Worm (Caenorhabditis elegans) whole organism, late embryonic: ENCODE results near the gene T12C9.7.

Experiments used
- C08G9.2 ChIP-seq: sonication (generic microtip); optimal IDR thresholded peaks from 2 replicates; lab custom pipeline; 2016; ENCODE audit warnings: mild to moderate bottlenecking, missing genetic modification characterization, moderate library complexity, missing compliant biosample characterization
- ahr-1 ChIP-seq: sonication (generic microtip); optimal IDR thresholded peaks from 2 replicates; lab custom pipeline; 2016; ENCODE audit warnings: missing genetic modification characterization, missing compliant biosample characterization
- ama-1 ChIP-seq: fragments of 150-350 bp; optimal IDR thresholded peaks from 2 replicates; lab custom pipeline; 2014
- ceh-18 ChIP-seq: sonication (generic microtip); optimal IDR thresholded peaks from 2 replicates; lab custom pipeline; 2016; ENCODE audit warnings: missing genetic modification characterization, missing compliant biosample characterization
- ceh-19 ChIP-seq: fragments of 200-800 bp; sonication (Bioruptor generic); optimal IDR thresholded peaks from 2 replicates; lab custom pipeline; 2018; ENCODE audit warnings: mild to moderate bottlenecking, missing genetic modification characterization, missing compliant biosample characterization
- ceh-24 ChIP-seq: sonication (generic microtip); optimal IDR thresholded peaks from 2 replicates; lab custom pipeline; 2016; ENCODE audit warnings: mild to moderate bottlenecking, missing genetic modification characterization, missing compliant biosample characterization
- ceh-31 ChIP-seq: sonication (generic microtip); optimal IDR thresholded peaks from 2 replicates; lab custom pipeline; 2016; ENCODE audit warnings: missing genetic modification characterization, missing compliant biosample characterization
- ceh-48 ChIP-seq: sonication (generic microtip); optimal IDR thresholded peaks from 2 replicates; lab custom pipeline; 2016; ENCODE audit warnings: missing genetic modification characterization, inconsistent platforms, missing compliant biosample characterization
- che-1 ChIP-seq: sonication (generic microtip); optimal IDR thresholded peaks from 2 replicates; lab custom pipeline; 2016; ENCODE audit warnings: mild to moderate bottlenecking, missing genetic modification characterization, missing compliant biosample characterization
- dmd-4 ChIP-seq: sonication (generic microtip); optimal IDR thresholded peaks from 2 replicates; lab custom pipeline; 2016; ENCODE audit warnings: borderline replicate concordance, missing genetic modification characterization, missing compliant biosample characterization
- fkh-10 ChIP-seq: fragments of 150-350 bp; optimal IDR thresholded peaks from 2 replicates; lab custom pipeline; 2014; ENCODE audit warnings: missing biosample characterization, missing genetic modification reagents, missing genetic modification characterization
- fkh-6 ChIP-seq: sonication (generic microtip); optimal IDR thresholded peaks from 2 replicates; lab custom pipeline; 2016; ENCODE audit warnings: missing genetic modification characterization, missing compliant biosample characterization
- hlh-13 ChIP-seq: fragments of 200-800 bp; sonication (Bioruptor generic); optimal IDR thresholded peaks from 2 replicates; lab custom pipeline; 2018; ENCODE audit warnings: mild to moderate bottlenecking, missing genetic modification characterization, missing compliant biosample characterization
- hlh-15 ChIP-seq: sonication (generic microtip); optimal IDR thresholded peaks from 2 replicates; lab custom pipeline; 2016; ENCODE audit warnings: missing genetic modification characterization, missing compliant biosample characterization
- lim-6 ChIP-seq: sonication (generic microtip); optimal IDR thresholded peaks from 2 replicates; lab custom pipeline; 2016; ENCODE audit warnings: missing genetic modification characterization, missing compliant biosample characterization
- mec-3 ChIP-seq: sonication (generic microtip); optimal IDR thresholded peaks from 2 replicates; lab custom pipeline; 2016; ENCODE audit warnings: borderline replicate concordance, missing genetic modification characterization, missing compliant biosample characterization
- nhr-11 ChIP-seq: fragments of 150-350 bp; optimal IDR thresholded peaks from 2 replicates; lab custom pipeline; 2014; ENCODE audit warnings: missing biosample characterization, missing genetic modification characterization
- odd-2 ChIP-seq: sonication (generic microtip); optimal IDR thresholded peaks from 2 replicates; lab custom pipeline; 2017; ENCODE audit warnings: antibody characterized with exemption, mild to moderate bottlenecking, missing genetic modification characterization, missing compliant biosample characterization
- pha-2 ChIP-seq: sonication (generic microtip); optimal IDR thresholded peaks from 2 replicates; lab custom pipeline; 2017; ENCODE audit warnings: mild to moderate bottlenecking, missing genetic modification characterization, missing compliant biosample characterization
- pha-4 ChIP-seq: fragments of 150-350 bp; optimal IDR thresholded peaks from 2 replicates; lab custom pipeline; 2018; ENCODE audit warnings: missing biosample characterization, missing genetic modification reagents, missing genetic modification characterization
- ref-2 ChIP-seq: sonication (generic microtip); optimal IDR thresholded peaks from 2 replicates; lab custom pipeline; 2016; ENCODE audit warnings: missing genetic modification characterization, missing compliant biosample characterization
- rnt-1 ChIP-seq: sonication (generic microtip); optimal IDR thresholded peaks from 2 replicates; lab custom pipeline; 2016; ENCODE audit warnings: missing genetic modification characterization, missing compliant biosample characterization
- sox-2 ChIP-seq: fragments of 200-800 bp; sonication (Bioruptor generic); IDR thresholded peaks from 2 replicates; pipeline ENCODE4 v1.3.6; 2022; ENCODE audit warnings: missing genetic modification reagents, missing genetic modification characterization, missing compliant biosample characterization
- syd-9 ChIP-seq: sonication (generic microtip); optimal IDR thresholded peaks from 2 replicates; lab custom pipeline; 2016; ENCODE audit warnings: mild to moderate bottlenecking, missing genetic modification characterization, moderate library complexity, missing compliant biosample characterization
- tbx-2 ChIP-seq: sonication (generic microtip); optimal IDR thresholded peaks from 2 replicates; lab custom pipeline; 2016; ENCODE audit warnings: missing genetic modification characterization, missing compliant biosample characterization
- tbx-7 ChIP-seq: sonication (generic microtip); optimal IDR thresholded peaks from 2 replicates; lab custom pipeline; 2016; ENCODE audit warnings: missing genotype, missing genetic modification characterization, missing compliant biosample characterization
- unc-3 ChIP-seq, 2 experiments: fragments of 200-800 bp in 1 of 2; sonication (Bioruptor generic) in 1 of 2; sonication (generic microtip) in 1 of 2; conservative IDR thresholded peaks in 1 of 2; optimal IDR thresholded peaks in 1 of 2; 2 replicates each; pipeline versions ENCODE4 v1.3.6 to Lab custom; 2016 to 2022; ENCODE audit warnings: missing compliant biosample characterization in 2 of 2, missing genetic modification characterization in 2 of 2, missing genetic modification reagents in 1 of 2
- unc-86 ChIP-seq: sonication (generic microtip); optimal IDR thresholded peaks from 2 replicates; lab custom pipeline; 2016; ENCODE audit warnings: missing genetic modification characterization, missing compliant biosample characterization
- zip-5 ChIP-seq: sonication (generic microtip); optimal IDR thresholded peaks from 2 replicates; lab custom pipeline; 2016; ENCODE audit warnings: missing genetic modification characterization, missing compliant biosample characterization
- ztf-16 ChIP-seq: sonication (generic microtip); optimal IDR thresholded peaks from 2 replicates; lab custom pipeline; 2017; ENCODE audit warnings: missing genetic modification characterization, missing compliant biosample characterization

The T12C9.7 gene

DNA sequence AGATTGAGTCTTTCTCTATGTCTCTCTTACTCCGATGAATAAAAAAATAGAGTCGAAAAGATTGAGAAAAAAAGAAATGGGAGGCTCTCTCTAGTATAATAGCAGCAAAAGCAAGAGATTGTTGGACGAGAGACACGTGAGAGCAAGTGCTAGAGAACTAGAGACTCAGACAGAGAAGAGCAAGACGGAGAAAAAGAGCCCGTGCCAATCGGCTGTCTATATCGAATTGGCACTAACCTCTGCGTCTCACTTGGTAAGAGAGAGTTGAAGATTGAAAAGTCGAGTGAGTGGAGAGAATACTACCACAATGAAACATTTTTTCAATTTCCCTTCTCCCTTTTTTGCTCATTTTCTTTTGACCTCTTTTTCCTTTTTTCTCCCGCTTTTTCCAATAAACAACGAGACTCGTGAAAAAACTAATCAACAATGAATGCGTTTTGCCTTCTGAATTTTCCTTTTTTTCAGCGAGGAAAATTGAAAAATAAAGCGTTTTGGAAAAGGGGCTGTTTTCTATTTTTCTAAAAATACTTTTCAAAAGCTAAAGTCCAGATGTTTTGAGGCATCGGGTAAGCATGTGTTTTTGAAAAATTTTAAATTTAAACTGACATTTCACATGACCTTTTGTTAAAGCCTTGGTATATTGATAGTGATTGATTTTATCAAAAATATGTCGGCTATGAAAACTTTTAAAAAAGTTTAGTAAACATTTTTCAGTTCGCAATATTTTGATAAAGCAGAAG lies 46.0 kb upstream of the T12C9.7 start (continued):
- no peak for TF ChIP-seq zip-5 (tag; lab: Kevin White, UChicago)

DNA sequence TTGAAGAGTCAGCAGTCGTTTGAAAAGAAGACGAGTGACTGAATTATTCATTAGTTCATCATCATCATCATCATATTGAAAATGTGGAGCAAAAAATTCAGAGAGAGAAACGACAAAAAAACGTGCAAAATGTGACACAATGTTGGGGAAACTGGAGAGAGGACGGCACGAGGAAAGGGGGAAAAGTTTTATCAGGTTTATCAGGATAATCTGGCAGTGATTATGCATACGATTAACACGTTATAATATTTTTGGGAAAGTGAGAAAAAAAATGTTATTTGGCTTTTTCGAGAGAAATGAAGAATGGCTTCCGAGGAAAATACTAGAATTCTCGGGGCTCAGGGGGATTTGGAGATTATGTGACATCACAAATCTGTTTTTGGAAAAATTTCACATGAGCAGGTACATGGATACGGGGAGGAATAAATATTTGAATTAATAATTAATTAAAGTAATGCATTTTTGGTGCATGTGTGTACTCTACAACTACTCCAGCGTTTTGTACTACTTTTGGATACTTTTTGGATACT lies 44.4 kb upstream of the T12C9.7 start, which contains the start of gene camt-1:
Gene camt-1 (minus strand): TSS at position 51 of the 530 bp plus-strand sequence.
- TF ChIP-seq ceh-24 (tag; lab: Kevin White, UChicago) (no peak), ztf-16 (tag; lab: Kevin White, UChicago) (no peak), ref-2 (tag; lab: Kevin White, UChicago) (no peak), hlh-13 (GFP tag; lab: Kevin White, UChicago) (no peak), ahr-1 (no peak), ceh-31 (tag; lab: Kevin White, UChicago) (no peak), ceh-19 (GFP tag; lab: Kevin White, UChicago) (no peak), lim-6 (tag; lab: Kevin White, UChicago) (no peak), unc-86 (no peak), mec-3 (tag; lab: Kevin White, UChicago) (no peak), sox-2 (GFP tag; lab: Robert Waterston, UW) (no peak), ceh-18 (tag; lab: Kevin White, UChicago) (no peak), dmd-4 (no peak)
- TF ChIP-seq, all 69 proteins: peak for 0

DNA sequence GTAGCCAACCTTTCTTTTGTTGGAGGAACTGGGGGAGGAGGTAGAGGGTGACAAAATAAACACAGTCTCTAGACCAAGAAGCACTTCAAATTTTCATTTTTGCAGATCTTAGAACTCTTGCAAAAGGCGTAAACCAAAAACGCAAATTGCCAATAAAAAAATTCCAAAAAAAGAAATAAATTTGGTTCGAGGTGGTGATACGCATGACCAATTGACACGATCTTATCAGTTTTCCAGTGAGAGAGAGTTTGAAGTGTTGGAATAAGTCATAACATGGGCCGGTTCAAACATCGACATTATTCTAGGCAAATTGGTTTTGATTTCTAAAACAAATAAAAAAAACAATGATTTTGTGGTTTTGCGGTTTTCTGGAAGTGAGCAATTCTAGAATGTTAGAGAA lies 35.1 kb upstream of the T12C9.7 start:
- TF ChIP-seq ceh-48 (tag; lab: Kevin White, UChicago) (no peak), C08G9.2 (tag; lab: Kevin White, UChicago) (no peak), nhr-11 (no peak), fkh-10 (GFP tag; lab: Kevin White, UChicago) (no peak), dmd-4 (no peak)

DNA sequence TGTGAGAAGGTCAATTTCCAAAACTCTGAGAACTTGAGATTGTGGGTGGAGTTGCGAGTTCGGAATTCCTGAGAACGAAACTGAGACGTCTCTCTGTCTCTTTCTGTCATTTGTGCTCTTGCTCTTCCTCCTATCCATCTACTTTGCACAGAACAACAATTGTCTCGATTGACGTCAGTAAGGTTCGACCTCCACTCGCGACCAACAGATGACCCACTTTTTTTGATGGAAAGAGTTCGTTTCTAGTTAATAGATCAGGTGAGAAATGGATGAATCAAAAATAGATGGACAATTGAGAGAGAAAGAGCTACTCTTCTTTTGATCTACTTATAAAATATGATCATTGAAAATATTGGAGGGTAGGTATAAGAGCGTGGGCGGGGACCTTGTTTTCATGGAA lies 33.8 kb upstream of the T12C9.7 start:
- no peak for TF ChIP-seq tbx-7 (tag; lab: Kevin White, UChicago)

DNA sequence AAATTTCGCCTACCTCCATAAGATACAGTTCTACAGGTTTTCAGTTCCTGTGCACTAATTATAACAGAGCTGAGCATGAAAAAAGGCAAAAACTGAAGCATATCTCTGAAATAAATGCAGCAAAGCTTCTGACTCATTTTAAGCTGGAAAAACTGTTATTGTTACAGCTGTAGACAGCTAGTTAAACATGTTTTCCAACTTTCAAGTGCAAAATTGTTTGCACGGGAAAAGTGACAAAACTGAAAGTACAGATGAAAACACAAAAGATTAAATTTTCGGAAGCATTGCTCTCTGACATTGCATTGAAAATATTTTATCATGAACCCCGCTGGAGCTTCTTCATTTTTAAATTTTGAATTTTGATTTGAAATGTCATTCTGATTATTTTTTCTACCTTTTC lies 30.0 kb upstream of the T12C9.7 start, which contains the start of gene T05C1.5:
Gene T05C1.5 (minus strand): TSS at position 101 of the 400 bp plus-strand sequence.
- no peak for TF ChIP-seq unc-3 (GFP tag; conservative IDR thresholded peaks at IDR 0.05; lab: Robert Waterston, UW)
- TF ChIP-seq unc-3 (tag; optimal IDR thresholded peaks at IDR 0.05; lab: Kevin White, UChicago), result no peak
- TF ChIP-seq rnt-1 (tag; lab: Kevin White, UChicago), result no peak
- no peak for TF ChIP-seq ref-2 (tag; lab: Kevin White, UChicago)
- no peak for TF ChIP-seq unc-86
- TF ChIP-seq C08G9.2 (tag; lab: Kevin White, UChicago), result no peak
- TF ChIP-seq pha-2 (tag; lab: Kevin White, UChicago), result no peak
- no peak for TF ChIP-seq hlh-15
- TF ChIP-seq fkh-6 (tag; lab: Kevin White, UChicago), result no peak

DNA sequence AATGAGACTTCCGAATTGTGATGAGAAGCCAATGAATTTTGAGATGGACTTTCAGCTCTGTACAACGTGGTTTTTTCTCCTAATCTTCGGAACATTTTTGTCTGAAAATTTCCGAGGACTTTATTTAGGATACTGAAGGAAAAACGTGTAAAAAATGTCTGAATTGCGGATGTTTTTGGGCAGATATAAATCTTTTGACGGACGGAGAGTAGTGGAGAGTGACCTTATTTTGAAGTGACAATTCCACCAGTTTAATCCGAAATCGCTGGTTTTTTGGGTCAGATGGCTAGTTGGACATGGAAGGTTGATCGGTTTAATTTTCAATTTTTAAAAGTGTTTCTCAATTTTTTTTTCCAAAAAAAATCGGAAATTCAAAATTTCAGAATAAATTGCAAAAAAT lies 28.5 kb upstream of the T12C9.7 start, which contains the start of gene T05C1.3:
Gene T05C1.3 (minus strand): TSS at position 101 of the 400 bp plus-strand sequence.
- TF ChIP-seq ceh-48 (tag; lab: Kevin White, UChicago) (no peak), ama-1 (lab: Kevin White, UChicago) (no peak), pha-4 (tag; lab: Kevin White, UChicago) (no peak), syd-9 (tag; lab: Kevin White, UChicago) (no peak), che-1 (no peak), odd-2 (tag; lab: Kevin White, UChicago) (no peak), tbx-2 (tag; lab: Kevin White, UChicago) (no peak)
